Fruit fly (Drosophila melanogaster): ENCODE data around the gene Ca-beta.

Gene Ca-beta

dm6 chr2L:11113011-11113528 is 90.3 kb downstream of the Ca-beta start, which contains the start of gene Idua (continued):
- TF ChIP-seq zfh2 (GFP tag; optimal IDR thresholded peaks at IDR 0.05) (peak; percentile 20), CG15514 (GFP tag; optimal IDR thresholded peaks at IDR 0.05) (peak; percentile 35), danr (GFP tag; IDR thresholded peaks at IDR 0.05) (no peak), CG2712 (tag; optimal IDR thresholded peaks at IDR 0.05) (no peak), Max (GFP tag; optimal IDR thresholded peaks at IDR 0.05) (peak; percentile 58), Chrac-16 (GFP tag; optimal IDR thresholded peaks at IDR 0.05) (peak; percentile 39), pho (GFP tag; optimal IDR thresholded peaks at IDR 0.05) (peak; percentile 28), schlank (tag; optimal IDR thresholded peaks at IDR 0.05) (peak; percentile 28), CG8281 (tag; optimal IDR thresholded peaks at IDR 0.05) (peak; percentile 31), org-1 (GFP tag; optimal IDR thresholded peaks at IDR 0.05) (peak; percentile 73), CG18599 (GFP tag; optimal IDR thresholded peaks at IDR 0.05) (peak; percentile 91), CG7745 (tag; optimal IDR thresholded peaks at IDR 0.05) (no peak), tap (tag; optimal IDR thresholded peaks at IDR 0.05) (no peak), CG17829 (tag; optimal IDR thresholded peaks at IDR 0.05) (peak; percentile 58), Atf3 (GFP tag; optimal IDR thresholded peaks at IDR 0.05) (peak; percentile 36), CG9215 (GFP tag; IDR thresholded peaks at IDR 0.05) (peak; percentile 71), H15 (GFP tag; IDR thresholded peaks at IDR 0.05) (0 out of 3 replicates have a peak, but pooled peaks have one; percentile 42), E2f1 (GFP tag; IDR thresholded peaks at IDR 0.05) (peak; percentile 39; the same call in 1 of the 2 replicates), CG9932 (GFP tag; IDR thresholded peaks at IDR 0.05) (peak; percentile 47), cas (GFP tag; IDR thresholded peaks at IDR 0.05) (peak; percentile 13; the same call in 1 of the 2 replicates), CG7372 (GFP tag; IDR thresholded peaks at IDR 0.05) (peak; percentile 24; the same call in 1 of the 2 replicates), Aef1 (GFP tag; IDR thresholded peaks at IDR 0.05) (peak; percentile 47; the same call in 2 of the 3 replicates), Sry-δ (GFP tag; optimal IDR thresholded peaks at IDR 0.05) (no peak), CG4820 (GFP tag; optimal IDR thresholded peaks at IDR 0.05) (peak; percentile 52), onecut (GFP tag; IDR thresholded peaks at IDR 0.05) (peak; percentile 59), CG10462 (GFP tag; optimal IDR thresholded peaks at IDR 0.05) (no peak), Atf6 (GFP tag; IDR thresholded peaks at IDR 0.05) (peak; percentile 75), B-H1 (GFP tag; IDR thresholded peaks at IDR 0.05) (peak; percentile 16; the same call in 1 of the 3 replicates), crc (GFP tag; optimal IDR thresholded peaks at IDR 0.05) (no peak), caup (GFP tag; optimal IDR thresholded peaks at IDR 0.05; ENCODE audit: severe bottlenecking) (no peak), bsh (GFP tag; optimal IDR thresholded peaks at IDR 0.05) (peak; percentile 57 to 64), CG1233 (GFP tag; optimal IDR thresholded peaks at IDR 0.05) (peak; percentile 58), klu (GFP tag; IDR thresholded peaks at IDR 0.05) (peak; percentile 44; the same call in 1 of the 2 replicates), lbe (GFP tag; optimal IDR thresholded peaks at IDR 0.05) (no peak), Ptx1 (GFP tag; IDR thresholded peaks at IDR 0.05) (peak; percentile 66), nmo (GFP tag; optimal IDR thresholded peaks at IDR 0.05) (peak; percentile 77), prd (optimal IDR thresholded peaks at IDR 0.05) (no peak), prd (GFP tag; IDR thresholded peaks at IDR 0.05) (peak; percentile 58), B-H2 (GFP tag; optimal IDR thresholded peaks at IDR 0.05) (peak; percentile 57), dan (GFP tag; IDR thresholded peaks at IDR 0.05) (no peak), Med (GFP tag) (peak; percentile 82), Dbx (GFP tag; IDR thresholded peaks at IDR 0.05) (peak; percentile 37; the same call in 1 of the 3 replicates), Eip74EF (GFP tag; optimal IDR thresholded peaks at IDR 0.05) (no peak), Myb (GFP tag; optimal IDR thresholded peaks at IDR 0.05) (peak; percentile 11), CG13296 (GFP tag; optimal IDR thresholded peaks at IDR 0.05) (peak; percentile 85), CG2889 (GFP tag; IDR thresholded peaks at IDR 0.05) (0 out of 3 replicates have a peak, but pooled peaks have one; percentile 29), slbo (GFP tag; IDR thresholded peaks at IDR 0.05) (peak; percentile 66), CG7987 (GFP tag; optimal IDR thresholded peaks at IDR 0.05) (no peak), zf30C (GFP tag; optimal IDR thresholded peaks at IDR 0.05) (no peak), CG9437 (GFP tag; optimal IDR thresholded peaks at IDR 0.05) (peak; percentile 57)
